Worm (Caenorhabditis elegans) whole organism, young adult: Measurements from ENCODE around the gene srb-3.

ENCODE experiments used
- B0019.2 ChIP-seq: fragments of 200-800 bp; sonication (Bioruptor generic); conservative IDR thresholded peaks from 2 replicates; pipeline ENCODE4 v1.3.6; 2022; ENCODE audit warnings: missing genetic modification reagents, missing genetic modification characterization, missing compliant biosample characterization
- K12H6.12 ChIP-seq: fragments of 200-800 bp; sonication (Bioruptor generic); optimal IDR thresholded peaks from 2 replicates; lab custom pipeline; 2018; ENCODE audit warnings: mild to moderate bottlenecking, missing genetic modification characterization, missing compliant biosample characterization
- Y95B8A.8 ChIP-seq: fragments of 200-800 bp; sonication (Bioruptor generic); IDR thresholded peaks from 2 replicates; pipeline ENCODE4 v1.3.6; 2022; ENCODE audit warnings: missing genetic modification reagents, missing genetic modification characterization, missing compliant biosample characterization
- atf-7 ChIP-seq: sonication (generic microtip); optimal IDR thresholded peaks from 2 replicates; lab custom pipeline; 2017; ENCODE audit warnings: mild to moderate bottlenecking, missing genetic modification characterization, missing compliant biosample characterization
- lag-1 ChIP-seq: fragments of 200-800 bp; sonication (Bioruptor generic); IDR thresholded peaks from 2 replicates; pipeline ENCODE4 v1.3.6; 2022; ENCODE audit warnings: missing genetic modification reagents, missing genetic modification characterization, missing compliant biosample characterization
- rcor-1 ChIP-seq: fragments of 200-800 bp; sonication (Bioruptor generic); IDR thresholded peaks from 2 replicates; pipeline ENCODE4 v1.3.6; 2022; ENCODE audit warnings: missing genetic modification reagents, missing genetic modification characterization, missing compliant biosample characterization
- zfh-2 ChIP-seq: fragments of 200-800 bp; sonication (Bioruptor generic); conservative IDR thresholded peaks from 2 replicates; pipeline ENCODE4 v1.3.6; 2022; ENCODE audit warnings: missing genetic modification reagents, missing genetic modification characterization, missing compliant biosample characterization
- ztf-26 ChIP-seq: sonication (generic microtip); optimal IDR thresholded peaks from 2 replicates; lab custom pipeline; 2017; ENCODE audit warnings: missing genetic modification characterization, missing compliant biosample characterization

- TF ChIP-seq lag-1 (GFP tag; lab: Robert Waterston, UW) = no peak
- no peak for TF ChIP-seq zfh-2
- TF ChIP-seq atf-7 (tag; lab: Kevin White, UChicago) = no peak
- no peak for TF ChIP-seq K12H6.12
- TF ChIP-seq rcor-1 (GFP tag; lab: Robert Waterston, UW) = no peak
- no peak for TF ChIP-seq Y95B8A.8
- TF ChIP-seq ztf-26 = no peak
- no peak for TF ChIP-seq B0019.2 (GFP tag; lab: Robert Waterston, UW)
Measured at ce11 chrII:5194066-5194465, 27.4 kb upstream of the srb-3 start, which contains the start of gene msp-49.
